Worm (Caenorhabditis elegans) whole organism, mixed stage, embryonic: ENCODE data around the gene mtp-18.

Source experiments
- bed-3 ChIP-seq: fragments of 200-800 bp; sonication (Bioruptor generic); optimal IDR thresholded peaks from 3 replicates; lab custom pipeline; 2018; ENCODE audit warnings: mild to moderate bottlenecking, missing genetic modification characterization, moderate library complexity, missing compliant biosample characterization
- blmp-1 ChIP-seq: fragments of 150-350 bp; optimal IDR thresholded peaks from 2 replicates; lab custom pipeline; 2014; ENCODE audit warnings: missing biosample characterization, missing genetic modification characterization
- ceh-39 ChIP-seq: fragments of 150-350 bp; optimal IDR thresholded peaks from 2 replicates; lab custom pipeline; 2014; ENCODE audit warnings: missing biosample characterization, missing genetic modification characterization
- ceh-83 ChIP-seq: fragments of 200-800 bp; sonication (Bioruptor generic); optimal IDR thresholded peaks from 2 replicates; lab custom pipeline; 2018; ENCODE audit warnings: mild to moderate bottlenecking, missing genetic modification characterization, missing compliant biosample characterization
- ces-1 ChIP-seq: fragments of 150-350 bp; optimal IDR thresholded peaks from 2 replicates; lab custom pipeline; 2014; ENCODE audit warnings: missing biosample characterization, missing genetic modification reagents, missing genetic modification characterization
- cnd-1 ChIP-seq: fragments of 200-800 bp; sonication (Bioruptor generic); optimal IDR thresholded peaks from 2 replicates; lab custom pipeline; 2018; ENCODE audit warnings: mild to moderate bottlenecking, missing genetic modification characterization, missing compliant biosample characterization
- elt-3 ChIP-seq: fragments of 150-350 bp; optimal IDR thresholded peaks from 2 replicates; lab custom pipeline; 2014; ENCODE audit warnings: missing biosample characterization, missing genetic modification characterization
- lin-13 ChIP-seq: fragments of 150-350 bp; optimal IDR thresholded peaks from 2 replicates; lab custom pipeline; 2014; ENCODE audit warnings: missing biosample characterization, missing genetic modification characterization
- lsy-2 ChIP-seq: fragments of 150-350 bp; optimal IDR thresholded peaks from 2 replicates; lab custom pipeline; 2014; ENCODE audit warnings: missing biosample characterization, missing genetic modification characterization
- mep-1 ChIP-seq: fragments of 150-350 bp; optimal IDR thresholded peaks from 2 replicates; lab custom pipeline; 2017; ENCODE audit warnings: missing biosample characterization, missing genetic modification reagents, missing genetic modification characterization, inconsistent platforms
- nhr-12 ChIP-seq: fragments of 150-350 bp; optimal IDR thresholded peaks from 2 replicates; lab custom pipeline; 2014; ENCODE audit warnings: missing biosample characterization, missing genetic modification characterization
- nhr-237 ChIP-seq: fragments of 150-350 bp; optimal IDR thresholded peaks from 2 replicates; lab custom pipeline; 2014; ENCODE audit warnings: missing biosample characterization, missing genetic modification characterization
- snpc-4 ChIP-seq: fragments of 150-350 bp; optimal IDR thresholded peaks from 2 replicates; lab custom pipeline; 2014; ENCODE audit warnings: missing biosample characterization, missing genetic modification characterization
- ztf-11 ChIP-seq: fragments of 150-350 bp; optimal IDR thresholded peaks from 2 replicates; lab custom pipeline; 2014; ENCODE audit warnings: missing biosample characterization, missing genetic modification characterization

- no peak for TF ChIP-seq nhr-237 (tag; lab: Kevin White, UChicago)
- TF ChIP-seq bed-3 (GFP tag; lab: Kevin White, UChicago) = no peak
- no peak for TF ChIP-seq mep-1 (tag; lab: Kevin White, UChicago)
- TF ChIP-seq ces-1 (GFP tag; lab: Kevin White, UChicago) = no peak
- no peak for TF ChIP-seq snpc-4 (tag; lab: Kevin White, UChicago)
- TF ChIP-seq blmp-1 (tag; lab: Kevin White, UChicago) = no peak
- TF ChIP-seq lsy-2 (tag; lab: Kevin White, UChicago) = no peak
- no peak for TF ChIP-seq ztf-11 (tag; lab: Kevin White, UChicago)
- TF ChIP-seq cnd-1 (tag; lab: Kevin White, UChicago) = no peak
- no peak for TF ChIP-seq nhr-12 (tag; lab: Kevin White, UChicago)
- TF ChIP-seq lin-13 = no peak
- no peak for TF ChIP-seq ceh-83 (GFP tag; lab: Kevin White, UChicago)
- no peak for TF ChIP-seq ceh-39
- TF ChIP-seq elt-3 (tag; lab: Kevin White, UChicago) = no peak
Measured at ce11 chrX:6245499-6245898, 39.3 kb upstream of the mtp-18 start.
